Fruit fly (Drosophila melanogaster): ENCODE measurements around the gene Polr3D.

Polr3D gene

dm6 chr3L:18062959-18063510 lies 46.3 kb downstream of the Polr3D start (continued):
- TF ChIP-seq CG14441 (GFP tag; IDR thresholded peaks at IDR 0.05), result no peak
- TF ChIP-seq CG7786 (GFP tag; optimal IDR thresholded peaks at IDR 0.05), result no peak
- TF ChIP-seq CG2129 (GFP tag; IDR thresholded peaks at IDR 0.05; ENCODE audit: partially characterized antibody), result no peak
- TF ChIP-seq HLH4C (GFP tag; IDR thresholded peaks at IDR 0.05; ENCODE audit: partially characterized antibody), result no peak
- peak; percentile 68 for TF ChIP-seq dmrt11E (tag; optimal IDR thresholded peaks at IDR 0.05)
- TF ChIP-seq gem (tag; optimal IDR thresholded peaks at IDR 0.05), result peak; percentile 74
- no peak for TF ChIP-seq Sry-δ (GFP tag; optimal IDR thresholded peaks at IDR 0.05)
- TF ChIP-seq Blimp-1 (GFP tag; optimal IDR thresholded peaks at IDR 0.05), result peak; percentile 35
- no peak for TF ChIP-seq Side (GFP tag; optimal IDR thresholded peaks at IDR 0.05)
- no peak for TF ChIP-seq B-H1 (GFP tag; IDR thresholded peaks at IDR 0.05)
- no peak for TF ChIP-seq zen (tag; optimal IDR thresholded peaks at IDR 0.05)
- TF ChIP-seq CG17802 (tag; optimal IDR thresholded peaks at IDR 0.05), result no peak
- no peak for TF ChIP-seq CG12769 (tag; optimal IDR thresholded peaks at IDR 0.05)
- no peak for TF ChIP-seq wek (GFP tag; optimal IDR thresholded peaks at IDR 0.05)
- TF ChIP-seq Dbx (GFP tag; IDR thresholded peaks at IDR 0.05), result no peak
- TF ChIP-seq CG12391 (tag; optimal IDR thresholded peaks at IDR 0.05), result peak; percentile 56
- TF ChIP-seq MBD-R2 (GFP tag; IDR thresholded peaks at IDR 0.05), result no peak
- TF ChIP-seq zen2 (GFP tag; IDR thresholded peaks at IDR 0.05; ENCODE audit: partially characterized antibody), result no peak
- no peak for TF ChIP-seq lab (GFP tag; optimal IDR thresholded peaks at IDR 0.05)
- no peak for TF ChIP-seq disco-r (GFP tag; optimal IDR thresholded peaks at IDR 0.05)
- no peak for TF ChIP-seq CG2889 (GFP tag; IDR thresholded peaks at IDR 0.05)
- no peak for TF ChIP-seq E2f2 (GFP tag; IDR thresholded peaks at IDR 0.05)
- TF ChIP-seq lov (optimal IDR thresholded peaks at IDR 0.05), result no peak
- TF ChIP-seq lov (GFP tag; IDR thresholded peaks at IDR 0.05), result no peak; the same call in 2 of the 3 replicates
- peak; percentile 62 for TF ChIP-seq corto (GFP tag; optimal IDR thresholded peaks at IDR 0.05)
- peak; percentile 79 for TF ChIP-seq ftz-f1 (GFP tag; optimal IDR thresholded peaks at IDR 0.05)
- TF ChIP-seq CG15601 (tag; optimal IDR thresholded peaks at IDR 0.05), result peak; percentile 17
- TF ChIP-seq CG7839 (tag; optimal IDR thresholded peaks at IDR 0.05), result peak; percentile 50
- no peak for TF ChIP-seq ac (GFP tag; optimal IDR thresholded peaks at IDR 0.05)
- no peak for TF ChIP-seq CG10274 (GFP tag; optimal IDR thresholded peaks at IDR 0.05)
- no peak for TF ChIP-seq ssp (GFP tag; IDR thresholded peaks at IDR 0.05)
- no peak for TF ChIP-seq nerfin-1 (tag; optimal IDR thresholded peaks at IDR 0.05)
- TF ChIP-seq bab2 (GFP tag; optimal IDR thresholded peaks at IDR 0.05), result no peak
- TF ChIP-seq CoRest (tag; optimal IDR thresholded peaks at IDR 0.05), result peak; percentile 60
- TF ChIP-seq CG4617 (GFP tag; optimal IDR thresholded peaks at IDR 0.05; ENCODE audit: borderline replicate concordance), result no peak
- no peak for TF ChIP-seq Mrtf (GFP tag; IDR thresholded peaks at IDR 0.05)
- peak; percentile 55; the same call in 1 of the 2 replicates for TF ChIP-seq CG31441 (GFP tag; IDR thresholded peaks at IDR 0.05)
- TF ChIP-seq CG1529 (GFP tag; optimal IDR thresholded peaks at IDR 0.05), result no peak
- no peak for TF ChIP-seq CG4854 (GFP tag; optimal IDR thresholded peaks at IDR 0.05)
- TF ChIP-seq CG18764 (GFP tag; optimal IDR thresholded peaks at IDR 0.05), result no peak
- TF ChIP-seq CG2120 (GFP tag; optimal IDR thresholded peaks at IDR 0.05), result peak; percentile 34
- TF ChIP-seq yki (optimal IDR thresholded peaks at IDR 0.05), result peak; percentile 60
- TF ChIP-seq CG1024 (GFP tag; IDR thresholded peaks at IDR 0.05), result no peak
- no peak for TF ChIP-seq Dll (GFP tag; IDR thresholded peaks at IDR 0.05; ENCODE audit: partially characterized antibody)
- TF ChIP-seq PHDP (tag; optimal IDR thresholded peaks at IDR 0.05), result no peak
- no peak for TF ChIP-seq CG6654 (GFP tag; optimal IDR thresholded peaks at IDR 0.05)
- no peak for TF ChIP-seq CG8281 (tag; optimal IDR thresholded peaks at IDR 0.05)
- TF ChIP-seq CG6813 (GFP tag; optimal IDR thresholded peaks at IDR 0.05), result no peak
- no peak for TF ChIP-seq GATAe (GFP tag; conservative IDR thresholded peaks at IDR 0.05)
- TF ChIP-seq Hmx (GFP tag; optimal IDR thresholded peaks at IDR 0.05), result no peak
- TF ChIP-seq Ets65A (GFP tag), result no peak
